Worm (Caenorhabditis elegans): ENCODE data around the gene pqbp-1.1.

DNA sequence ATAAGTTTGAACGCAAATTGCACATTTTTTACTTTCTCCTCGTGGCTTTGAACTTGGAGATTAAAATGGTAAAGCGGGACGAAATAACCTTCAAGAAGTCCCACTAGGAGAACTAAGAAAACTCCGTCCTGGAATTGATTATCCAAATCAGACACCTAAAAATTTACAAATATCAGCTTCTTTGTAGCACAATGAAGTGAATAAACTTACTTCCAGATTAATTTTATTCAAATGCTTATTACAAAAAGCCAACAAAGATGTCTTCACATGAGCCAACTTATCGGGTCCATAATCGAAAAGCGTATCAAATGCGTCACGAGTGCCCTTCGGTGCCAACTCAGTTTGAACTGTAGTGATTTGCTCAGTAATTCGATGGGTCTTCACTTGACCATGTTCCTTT lies 977 bp upstream of the pqbp-1.1 start:
- no peak for TF ChIP-seq him-1 (tag; optimal IDR thresholded peaks at IDR 0.05)
- TF ChIP-seq W03F9.2 (tag; optimal IDR thresholded peaks at IDR 0.05) = no peak
- no peak for TF ChIP-seq dao-5 (tag; optimal IDR thresholded peaks at IDR 0.05)

All from whole organism, L4/young adult.